Fruit fly (Drosophila melanogaster) whole organism, embryonic: ENCODE data around the gene CG7650.

Source experiments
- Ada2b ChIP-seq: fragments of 200-800 bp; sonication (Bioruptor generic); IDR thresholded peaks from 2 replicates; pipeline ENCODE4 v1.3.6; 2022; ENCODE audit warnings: missing biosample characterization, missing genetic modification characterization
- B-H1 ChIP-seq: fragments of 200-800 bp; sonication (Bioruptor generic); IDR thresholded peaks from 3 replicates; pipeline ENCODE4 v1.3.6; 2022; ENCODE audit warnings: missing biosample characterization, missing genetic modification characterization
- Bteb2 ChIP-seq: fragments of 200-800 bp; sonication (Bioruptor generic); optimal IDR thresholded peaks from 2 replicates; lab custom pipeline; 2016; ENCODE audit warnings: missing biosample characterization, missing genetic modification characterization
- CG10431 ChIP-seq: fragments of 200-800 bp; sonication (Bioruptor generic); optimal IDR thresholded peaks from 3 replicates; lab custom pipeline; 2018; ENCODE audit warnings: missing biosample characterization, mild to moderate bottlenecking, missing genetic modification characterization
- CG10654 ChIP-seq: fragments of 200-800 bp; sonication (Bioruptor generic); optimal IDR thresholded peaks from 2 replicates; lab custom pipeline; 2016; ENCODE audit warnings: missing biosample characterization, missing genetic modification characterization
- CG11456 ChIP-seq: fragments of 200-800 bp; sonication (Bioruptor generic); IDR thresholded peaks from 3 replicates; pipeline ENCODE4 v1.3.6; 2022; ENCODE audit warnings: missing biosample characterization, missing genetic modification characterization
- CG11696 ChIP-seq: fragments of 200-800 bp; sonication (Bioruptor generic); IDR thresholded peaks from 2 replicates; pipeline ENCODE4 v1.3.6; 2022; ENCODE audit warnings: missing biosample characterization, missing genetic modification characterization
- CG12071 ChIP-seq: fragments of 200-800 bp; sonication (Bioruptor generic); optimal IDR thresholded peaks from 3 replicates; lab custom pipeline; 2018; ENCODE audit warnings: missing biosample characterization, mild to moderate bottlenecking, missing genetic modification characterization
- CG12219 ChIP-seq: fragments of 200-800 bp; sonication (Bioruptor generic); optimal IDR thresholded peaks from 3 replicates; lab custom pipeline; 2018; ENCODE audit warnings: missing biosample characterization, mild to moderate bottlenecking, missing genetic modification characterization
- CG13775 ChIP-seq: fragments of 200-800 bp; sonication (Bioruptor generic); optimal IDR thresholded peaks from 3 replicates; lab custom pipeline; 2017; ENCODE audit warnings: missing biosample characterization, mild to moderate bottlenecking, missing genetic modification characterization
- CG14050 ChIP-seq: fragments of 200-800 bp; sonication (Bioruptor generic); IDR thresholded peaks from 3 replicates; pipeline ENCODE4 v1.3.6; 2022; ENCODE audit warnings: missing biosample characterization, missing genetic modification characterization
- CG17361 ChIP-seq: fragments of 200-800 bp; sonication (Bioruptor generic); IDR thresholded peaks from 3 replicates; pipeline ENCODE4 v1.3.6; 2022; ENCODE audit warnings: missing biosample characterization, missing genetic modification characterization
- CG2199 ChIP-seq: fragments of 200-800 bp; sonication (Bioruptor generic); IDR thresholded peaks from 3 replicates; pipeline ENCODE4 v1.3.6; 2022; ENCODE audit warnings: missing biosample characterization, missing genetic modification characterization
- CG2202 ChIP-seq: fragments of 200-800 bp; sonication (Bioruptor generic); optimal IDR thresholded peaks from 2 replicates; lab custom pipeline; 2018; ENCODE audit warnings: missing biosample characterization, mild to moderate bottlenecking, missing genetic modification characterization
- CG2889 ChIP-seq: fragments of 200-800 bp; sonication (Bioruptor generic); IDR thresholded peaks from 3 replicates; pipeline ENCODE4 v1.3.6; 2022; ENCODE audit warnings: missing biosample characterization, missing genetic modification characterization
- CG3065 ChIP-seq: fragments of 200-800 bp; sonication (Bioruptor generic); optimal IDR thresholded peaks from 2 replicates; lab custom pipeline; 2016; ENCODE audit warnings: missing biosample characterization, missing genetic modification characterization
- CG32532 ChIP-seq: fragments of 200-800 bp; sonication (Bioruptor generic); IDR thresholded peaks from 2 replicates; pipeline ENCODE4 v1.3.6; 2022; ENCODE audit warnings: missing biosample characterization, missing genetic modification characterization
- CG4360 ChIP-seq: fragments of 200-800 bp; sonication (Bioruptor generic); IDR thresholded peaks from 2 replicates; pipeline ENCODE4 v1.3.6; 2022; ENCODE audit warnings: missing biosample characterization, missing genetic modification characterization
- CG4424 ChIP-seq: fragments of 200-800 bp; sonication (Bioruptor generic); optimal IDR thresholded peaks from 3 replicates; lab custom pipeline; 2016; ENCODE audit warnings: missing biosample characterization, missing genetic modification characterization
- CG6175 ChIP-seq: fragments of 200-800 bp; sonication (Bioruptor generic); IDR thresholded peaks from 3 replicates; pipeline ENCODE4 v1.3.6; 2022; ENCODE audit warnings: missing biosample characterization, missing genetic modification characterization
- CG8944 ChIP-seq: fragments of 200-800 bp; sonication (Bioruptor generic); optimal IDR thresholded peaks from 3 replicates; lab custom pipeline; 2016; ENCODE audit warnings: missing biosample characterization, missing genetic modification characterization
- E2f2 ChIP-seq: fragments of 200-800 bp; sonication (Bioruptor generic); IDR thresholded peaks from 2 replicates; pipeline ENCODE4 v1.3.6; 2022; ENCODE audit warnings: missing biosample characterization, missing genetic modification characterization
- Ets65A ChIP-seq: fragments of 200-800 bp; sonication (Bioruptor generic); peaks from one replicate; lab custom pipeline; 2016; ENCODE audit warnings: missing biosample characterization, missing genetic modification characterization
- HLH3B ChIP-seq: fragments of 200-800 bp; sonication (Bioruptor generic); IDR thresholded peaks from 2 replicates; pipeline ENCODE4 v1.3.6; 2022; ENCODE audit warnings: missing biosample characterization, missing genetic modification characterization
- Jarid2 ChIP-seq: fragments of 200-800 bp; sonication (Bioruptor generic); optimal IDR thresholded peaks from 3 replicates; lab custom pipeline; 2017; ENCODE audit warnings: mild to moderate bottlenecking, missing biosample characterization, missing genetic modification reagents, missing genetic modification characterization
- NC2α ChIP-seq: fragments of 200-800 bp; sonication (Bioruptor generic); optimal IDR thresholded peaks from 2 replicates; lab custom pipeline; 2016; ENCODE audit warnings: missing biosample characterization, missing genetic modification characterization
- Ptx1 ChIP-seq: fragments of 200-800 bp; sonication (Bioruptor generic); IDR thresholded peaks from 2 replicates; pipeline ENCODE4 v1.3.6; 2022; ENCODE audit warnings: missing biosample characterization, missing genetic modification characterization
- Sox100B ChIP-seq: fragments of 200-800 bp; sonication (Bioruptor generic); optimal IDR thresholded peaks from 3 replicates; lab custom pipeline; 2018; ENCODE audit warnings: missing biosample characterization, mild to moderate bottlenecking, missing genetic modification characterization
- Sox102F ChIP-seq: fragments of 200-800 bp; sonication (Bioruptor generic); optimal IDR thresholded peaks from 2 replicates; lab custom pipeline; 2018; ENCODE audit warnings: missing biosample characterization, mild to moderate bottlenecking, missing genetic modification characterization, moderate library complexity
- Ssrp ChIP-seq: fragments of 200-800 bp; sonication (Bioruptor generic); optimal IDR thresholded peaks from 2 replicates; lab custom pipeline; 2018; ENCODE audit warnings: missing biosample characterization, mild to moderate bottlenecking, missing genetic modification characterization, moderate library complexity
- cad ChIP-seq: fragments of >200 bp; optimal IDR thresholded peaks from 2 replicates; lab custom pipeline; 2017; ENCODE audit warnings: missing biosample characterization, missing genetic modification characterization
- cato ChIP-seq: fragments of 200-800 bp; sonication (Bioruptor generic); optimal IDR thresholded peaks from 2 replicates; lab custom pipeline; 2016; ENCODE audit warnings: missing biosample characterization, missing genetic modification characterization, borderline replicate concordance
- corto ChIP-seq: fragments of 200-800 bp; sonication (Bioruptor generic); optimal IDR thresholded peaks from 2 replicates; lab custom pipeline; 2016; ENCODE audit warnings: missing biosample characterization, mild to moderate bottlenecking, missing genetic modification characterization, moderate library complexity
- crc ChIP-seq: fragments of 200-800 bp; sonication (Bioruptor generic); optimal IDR thresholded peaks from 2 replicates; lab custom pipeline; 2016; ENCODE audit warnings: missing biosample characterization, missing genetic modification characterization
- croc ChIP-seq: fragments of 200-800 bp; sonication (Bioruptor generic); conservative IDR thresholded peaks from 3 replicates; pipeline ENCODE4 v1.3.6; 2022; ENCODE audit warnings: missing biosample characterization, missing genetic modification characterization
- exex ChIP-seq: fragments of 200-800 bp; sonication (Bioruptor generic); optimal IDR thresholded peaks from 4 replicates; lab custom pipeline; 2018; ENCODE audit warnings: missing biosample characterization, mild to moderate bottlenecking, missing genetic modification characterization, moderate library complexity
- fd64A ChIP-seq: fragments of 200-800 bp; sonication (Bioruptor generic); optimal IDR thresholded peaks from 3 replicates; lab custom pipeline; 2018; ENCODE audit warnings: missing biosample characterization, mild to moderate bottlenecking, missing genetic modification characterization
- gsb ChIP-seq: fragments of 200-800 bp; sonication (Bioruptor generic); IDR thresholded peaks from 2 replicates; pipeline ENCODE4 v1.3.6; 2022; ENCODE audit warnings: missing biosample characterization, missing genetic modification characterization
- kni ChIP-seq: fragments of 200-800 bp; sonication (Bioruptor generic); optimal IDR thresholded peaks from 3 replicates; lab custom pipeline; 2017; ENCODE audit warnings: mild to moderate bottlenecking, missing biosample characterization, missing genetic modification reagents, missing genetic modification characterization
- mam ChIP-seq: fragments of 200-800 bp; sonication (Bioruptor generic); optimal IDR thresholded peaks from 3 replicates; lab custom pipeline; 2016; ENCODE audit warnings: missing biosample characterization, missing genetic modification characterization
- odd ChIP-seq: fragments of 200-800 bp; sonication (Bioruptor generic); optimal IDR thresholded peaks from 2 replicates; lab custom pipeline; 2017; ENCODE audit warnings: missing biosample characterization, mild to moderate bottlenecking, missing genetic modification characterization
- prd ChIP-seq, 3 experiments: fragments of >200 bp in 2 of 3; fragments of 200-800 bp in 1 of 3; sonication (Bioruptor generic) in 1 of 3; optimal IDR thresholded peaks in 2 of 3; IDR thresholded peaks in 1 of 3; 2 replicates in 2 of 3; 3 replicates in 1 of 3; pipeline versions ENCODE4 v1.3.6 to Lab custom; 2017 to 2022; ENCODE audit warnings: missing biosample characterization in 1 of 3, missing genetic modification characterization in 1 of 3
- ranshi ChIP-seq: fragments of 200-800 bp; sonication (Bioruptor generic); IDR thresholded peaks from 2 replicates; pipeline ENCODE4 v1.3.6; 2022; ENCODE audit warnings: missing biosample characterization, missing genetic modification characterization
- row ChIP-seq: fragments of 200-800 bp; sonication (Bioruptor generic); IDR thresholded peaks from 3 replicates; pipeline ENCODE4 v1.3.6; 2022; ENCODE audit warnings: missing biosample characterization, missing genetic modification characterization
- sob ChIP-seq: fragments of 200-800 bp; sonication (Bioruptor generic); IDR thresholded peaks from 2 replicates; pipeline ENCODE4 v1.3.6; 2022; ENCODE audit warnings: missing biosample characterization, missing genetic modification characterization
- stwl ChIP-seq: fragments of 200-800 bp; sonication (Bioruptor generic); optimal IDR thresholded peaks from 3 replicates; lab custom pipeline; 2018; ENCODE audit warnings: missing biosample characterization, mild to moderate bottlenecking, missing genetic modification characterization, moderate library complexity
- wek ChIP-seq: fragments of 200-800 bp; sonication (Bioruptor generic); optimal IDR thresholded peaks from 3 replicates; lab custom pipeline; 2018; ENCODE audit warnings: missing biosample characterization, mild to moderate bottlenecking, missing genetic modification characterization, moderate library complexity
- zfh1 ChIP-seq: fragments of 200-800 bp; sonication (Bioruptor generic); IDR thresholded peaks from 3 replicates; pipeline ENCODE4 v1.3.6; 2022; ENCODE audit warnings: missing biosample characterization, missing genetic modification characterization

The CG7650 gene

dm6 chr3L:15590803-15591597 is 19.2 kb downstream of the CG7650 start (continued):
- TF ChIP-seq prd (optimal IDR thresholded peaks at IDR 0.05; lab: Kevin White, UChicago) (no peak), prd (GFP tag; IDR thresholded peaks at IDR 0.05; lab: Robert Waterston, UW) (0 out of 3 replicates have a peak, but pooled peaks have one; percentile 18), crc (GFP tag; lab: Kevin White, UChicago) (peak; percentile 5), CG12219 (peak; percentile 4), Sox100B (GFP tag; lab: Kevin White, UChicago) (peak; percentile 30), CG12071 (GFP tag; lab: Kevin White, UChicago) (peak; percentile 48), Jarid2 (GFP tag; lab: Kevin White, UChicago) (no peak), cad (GFP tag; lab: Kevin White, UChicago) (no peak), gsb (GFP tag; lab: Robert Waterston, UW) (no peak), odd (GFP tag; lab: Kevin White, UChicago) (peak; percentile 27), CG2199 (GFP tag; lab: Robert Waterston, UW) (peak; percentile 31; the same call in 1 of the 3 replicates)

DNA sequence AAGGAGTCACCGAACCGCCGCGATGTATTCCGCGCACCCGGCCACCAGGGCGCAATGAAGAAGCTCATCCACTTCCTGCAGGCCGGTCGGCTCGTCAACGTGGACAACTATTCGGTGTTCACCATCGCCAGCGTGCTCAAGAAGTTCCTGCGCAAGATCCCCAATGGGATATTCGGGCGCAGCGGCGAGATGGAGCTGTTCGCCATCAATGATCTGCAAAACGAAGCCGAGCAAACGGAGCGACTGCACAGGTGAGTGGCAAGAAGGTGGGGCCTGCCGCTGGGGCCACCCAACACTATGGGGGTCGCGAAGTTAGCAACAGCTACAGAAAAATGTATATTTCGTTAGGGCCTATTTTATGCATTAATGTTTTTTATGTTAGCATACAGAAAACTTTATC is 20.4 kb downstream of the CG7650 start:
- no peak for TF ChIP-seq Sox102F (GFP tag; lab: Kevin White, UChicago)
- TF ChIP-seq cato = no peak
- no peak for TF ChIP-seq mam (GFP tag; lab: Kevin White, UChicago)
- TF ChIP-seq CG8944 = no peak
- TF ChIP-seq stwl (tag; lab: Kevin White, UChicago) = no peak
- no peak for TF ChIP-seq prd (optimal IDR thresholded peaks at IDR 0.05; lab: Kevin White, UChicago)
- TF ChIP-seq prd (GFP tag; IDR thresholded peaks at IDR 0.05; lab: Robert Waterston, UW) = 0 out of 3 replicates have a peak, but pooled peaks have one; percentile 11
- TF ChIP-seq kni (GFP tag; lab: Kevin White, UChicago) = no peak
- no peak for TF ChIP-seq CG10654 (GFP tag; lab: Kevin White, UChicago)
- no peak for TF ChIP-seq CG13775
- TF ChIP-seq E2f2 (GFP tag; lab: Robert Waterston, UW) = no peak
- no peak for TF ChIP-seq zfh1 (GFP tag; lab: Robert Waterston, UW)
- TF ChIP-seq CG4424 (GFP tag; lab: Kevin White, UChicago) = no peak
- TF ChIP-seq CG32532 (GFP tag; lab: Robert Waterston, UW) = 0 out of 2 replicates have a peak, but pooled peaks have one; percentile 16
- peak; percentile 17; the same call in 1 of the 3 replicates for TF ChIP-seq row
- no peak for TF ChIP-seq CG2889 (GFP tag; lab: Robert Waterston, UW)
- 0 out of 2 replicates have a peak, but pooled peaks have one; percentile 10 for TF ChIP-seq CG4360 (GFP tag; lab: Robert Waterston, UW)
- no peak for TF ChIP-seq exex (tag; lab: Kevin White, UChicago)
- no peak; the same call in 2 of the 3 replicates for TF ChIP-seq CG14050 (GFP tag; lab: Robert Waterston, UW)
- peak; percentile 55 for TF ChIP-seq Ets65A (GFP tag; lab: Kevin White, UChicago)
- TF ChIP-seq B-H1 (GFP tag; lab: Robert Waterston, UW) = no peak
- peak; percentile 24; the same call in 1 of the 3 replicates for TF ChIP-seq CG11456 (GFP tag; lab: Robert Waterston, UW)
- TF ChIP-seq CG2202 = no peak
- no peak for TF ChIP-seq Ssrp
- no peak for TF ChIP-seq Bteb2
- TF ChIP-seq NC2α (GFP tag; lab: Kevin White, UChicago) = no peak
- no peak for TF ChIP-seq corto
- no peak for TF ChIP-seq CG17361 (GFP tag; lab: Robert Waterston, UW)
- no peak for TF ChIP-seq CG3065 (GFP tag; lab: Kevin White, UChicago)
- 0 out of 3 replicates have a peak, but pooled peaks have one; percentile 39 for TF ChIP-seq CG6175
- no peak for TF ChIP-seq wek
- TF ChIP-seq CG11696 = peak; percentile 81
- 0 out of 2 replicates have a peak, but pooled peaks have one; percentile 23 for TF ChIP-seq Ada2b (GFP tag; lab: Robert Waterston, UW)
- TF ChIP-seq sob = 0 out of 2 replicates have a peak, but pooled peaks have one; percentile 15
- TF ChIP-seq ranshi (GFP tag; lab: Robert Waterston, UW) = no peak
- no peak for TF ChIP-seq fd64A (GFP tag; lab: Kevin White, UChicago)
- TF ChIP-seq CG10431 (GFP tag; lab: Kevin White, UChicago) = no peak
- no peak for TF ChIP-seq HLH3B (GFP tag; lab: Robert Waterston, UW)
- TF ChIP-seq Ptx1 (GFP tag; lab: Robert Waterston, UW) = 0 out of 2 replicates have a peak, but pooled peaks have one; percentile 25
- no peak for TF ChIP-seq croc
